Worm (Caenorhabditis elegans): ENCODE data around the gene C34C12.1.

DNA sequence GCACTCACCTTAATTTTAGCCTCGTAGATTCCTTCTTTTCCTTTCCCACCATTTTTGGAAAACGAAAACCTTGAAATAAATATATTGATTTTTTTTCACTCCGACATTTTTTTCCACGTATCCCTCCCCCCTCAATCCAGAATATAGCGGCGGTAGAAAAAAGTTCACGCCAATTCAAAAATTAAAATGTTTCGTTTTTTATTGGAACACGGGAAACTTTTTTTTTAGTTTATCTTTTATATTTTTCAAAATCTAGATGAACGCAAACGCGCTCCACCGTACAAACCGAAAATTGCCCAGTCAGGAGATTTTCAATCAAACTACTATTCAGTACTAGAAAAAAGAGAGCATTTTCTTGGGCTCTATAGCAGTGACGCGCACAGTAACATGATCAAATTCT is 10.0 kb upstream of the C34C12.1 start, which contains the start of gene spe-41:
- TF ChIP-seq ceh-36 (tag; optimal IDR thresholded peaks at IDR 0.05) = no peak
- no peak for TF ChIP-seq flt-1 (GFP tag; IDR thresholded peaks at IDR 0.05)
- TF ChIP-seq ceh-13 (GFP tag; optimal IDR thresholded peaks at IDR 0.05) = no peak
- TF ChIP-seq ama-1 (optimal IDR thresholded peaks at IDR 0.05) = no peak
- TF ChIP-seq aly-1 (tag; optimal IDR thresholded peaks at IDR 0.05) = no peak
- TF ChIP-seq ets-7 (tag; optimal IDR thresholded peaks at IDR 0.05) = no peak
- TF ChIP-seq tbx-11 (GFP tag; IDR thresholded peaks at IDR 0.05) = no peak
- TF ChIP-seq hmg-4 (GFP tag; optimal IDR thresholded peaks at IDR 0.05) = no peak
- no peak for TF ChIP-seq pes-1 (GFP tag; IDR thresholded peaks at IDR 0.05)
- TF ChIP-seq B0310.2 (tag; optimal IDR thresholded peaks at IDR 0.05) = no peak
- TF ChIP-seq tra-4 (tag; optimal IDR thresholded peaks at IDR 0.05) = no peak
- TF ChIP-seq hnd-1 (tag; optimal IDR thresholded peaks at IDR 0.05) = no peak
- TF ChIP-seq sea-1 (GFP tag; conservative IDR thresholded peaks at IDR 0.05) = no peak

Data from whole organism, early embryonic.